Worm (Caenorhabditis elegans) whole organism, early embryonic: Measurements from ENCODE around the gene K08D8.2.

Source experiments
- B0310.2 ChIP-seq: sonication (generic microtip); optimal IDR thresholded peaks from 2 replicates; lab custom pipeline; 2016; ENCODE audit warnings: mild to moderate bottlenecking, missing genetic modification characterization, missing compliant biosample characterization
- F13C5.2 ChIP-seq: sonication (generic microtip); optimal IDR thresholded peaks from 2 replicates; lab custom pipeline; 2017; ENCODE audit warnings: mild to moderate bottlenecking, missing genetic modification characterization, inconsistent platforms, missing compliant biosample characterization
- aly-1 ChIP-seq: sonication (generic microtip); optimal IDR thresholded peaks from 2 replicates; lab custom pipeline; 2016; ENCODE audit warnings: missing genetic modification characterization, missing compliant biosample characterization
- ama-1 ChIP-seq: fragments of 150-350 bp; optimal IDR thresholded peaks from 2 replicates; lab custom pipeline; 2014
- ceh-13 ChIP-seq: fragments of 200-800 bp; sonication (Bioruptor generic); optimal IDR thresholded peaks from 2 replicates; lab custom pipeline; 2018; ENCODE audit warnings: mild to moderate bottlenecking, missing genetic modification characterization, missing compliant biosample characterization
- ceh-36 ChIP-seq: sonication (generic microtip); optimal IDR thresholded peaks from 2 replicates; lab custom pipeline; 2016; ENCODE audit warnings: missing genetic modification characterization, inconsistent platforms, missing compliant biosample characterization
- ets-7 ChIP-seq: sonication (generic microtip); optimal IDR thresholded peaks from 2 replicates; lab custom pipeline; 2016; ENCODE audit warnings: missing genotype, missing genetic modification characterization, missing compliant biosample characterization
- flt-1 ChIP-seq: fragments of 200-800 bp; sonication (Bioruptor generic); IDR thresholded peaks from 2 replicates; pipeline ENCODE4 v1.3.6; 2022; ENCODE audit warnings: missing genetic modification characterization, missing compliant biosample characterization
- hmbx-1 ChIP-seq: sonication (generic microtip); optimal IDR thresholded peaks from 2 replicates; lab custom pipeline; 2016; ENCODE audit warnings: mild to moderate bottlenecking, missing genetic modification characterization, missing compliant biosample characterization
- hmg-4 ChIP-seq: fragments of 200-800 bp; sonication (Bioruptor generic); optimal IDR thresholded peaks from 2 replicates; lab custom pipeline; 2018; ENCODE audit warnings: mild to moderate bottlenecking, missing genetic modification characterization, missing compliant biosample characterization
- hnd-1 ChIP-seq: sonication (generic microtip); optimal IDR thresholded peaks from 2 replicates; lab custom pipeline; 2016; ENCODE audit warnings: missing genetic modification characterization, missing compliant biosample characterization
- pes-1 ChIP-seq: fragments of 200-800 bp; sonication (Bioruptor generic); IDR thresholded peaks from 2 replicates; pipeline ENCODE4 v1.3.6; 2022; ENCODE audit warnings: missing genetic modification reagents, missing genetic modification characterization, missing compliant biosample characterization
- scrt-1 ChIP-seq: fragments of 200-800 bp; sonication (Bioruptor generic); IDR thresholded peaks from 2 replicates; pipeline ENCODE4 v1.3.6; 2022; ENCODE audit warnings: missing genetic modification characterization, missing compliant biosample characterization
- sea-1 ChIP-seq: fragments of 200-800 bp; sonication (Bioruptor generic); conservative IDR thresholded peaks from 2 replicates; pipeline ENCODE4 v1.3.6; 2022; ENCODE audit warnings: missing genetic modification characterization, missing compliant biosample characterization
- tbx-11 ChIP-seq: fragments of 200-800 bp; sonication (Bioruptor generic); IDR thresholded peaks from 2 replicates; pipeline ENCODE4 v1.3.6; 2022; ENCODE audit warnings: missing genetic modification characterization, missing compliant biosample characterization
- tbx-37 ChIP-seq: fragments of 200-800 bp; sonication (Bioruptor generic); conservative IDR thresholded peaks from 2 replicates; pipeline ENCODE4 v1.3.6; 2022; ENCODE audit warnings: missing genetic modification reagents, missing genetic modification characterization, missing compliant biosample characterization
- tra-4 ChIP-seq: sonication (generic microtip); optimal IDR thresholded peaks from 2 replicates; lab custom pipeline; 2017; ENCODE audit warnings: missing genetic modification characterization, missing compliant biosample characterization

Gene K08D8.2

ce11 chrIV:12899392-12899791 is 3.5 kb upstream of the K08D8.2 start, which contains the start of gene K08D8.9:
TSS of gene K08D8.9 (plus strand) at chrIV:12899692.
- no peak for TF ChIP-seq aly-1 (tag; lab: Kevin White, UChicago)
- TF ChIP-seq sea-1 = no peak
- no peak for TF ChIP-seq scrt-1 (GFP tag; lab: Robert Waterston, UW)
- TF ChIP-seq tra-4 (tag; lab: Kevin White, UChicago) = no peak
- no peak for TF ChIP-seq hnd-1 (tag; lab: Kevin White, UChicago)
- no peak for TF ChIP-seq ama-1
- no peak for TF ChIP-seq ceh-36 (tag; lab: Kevin White, UChicago)
- no peak for TF ChIP-seq hmg-4 (GFP tag; lab: Kevin White, UChicago)
- no peak for TF ChIP-seq tbx-37 (GFP tag; lab: Robert Waterston, UW)
- no peak for TF ChIP-seq ceh-13 (GFP tag; lab: Kevin White, UChicago)
- no peak for TF ChIP-seq ets-7 (tag; lab: Kevin White, UChicago)
- TF ChIP-seq tbx-11 (GFP tag; lab: Robert Waterston, UW) = no peak
- TF ChIP-seq hmbx-1 (tag; lab: Kevin White, UChicago) = no peak
- TF ChIP-seq F13C5.2 = no peak
- TF ChIP-seq flt-1 (GFP tag; lab: Robert Waterston, UW) = no peak
- TF ChIP-seq pes-1 = no peak
- no peak for TF ChIP-seq B0310.2

- TF ChIP-seq B0310.2 (no peak), ets-7 (tag; lab: Kevin White, UChicago) (no peak), hmbx-1 (tag; lab: Kevin White, UChicago) (no peak), F13C5.2 (no peak), tra-4 (tag; lab: Kevin White, UChicago) (no peak), pes-1 (no peak), aly-1 (tag; lab: Kevin White, UChicago) (no peak), hnd-1 (tag; lab: Kevin White, UChicago) (no peak), tbx-11 (GFP tag; lab: Robert Waterston, UW) (no peak), tbx-37 (GFP tag; lab: Robert Waterston, UW) (no peak), sea-1 (no peak), hmg-4 (GFP tag; lab: Kevin White, UChicago) (no peak), ceh-36 (tag; lab: Kevin White, UChicago) (no peak), flt-1 (GFP tag; lab: Robert Waterston, UW) (no peak)
Measured at ce11 chrIV:12900267-12900666, 2.6 kb upstream of the K08D8.2 start, which contains the start of gene K08D8.10. TSS of gene K08D8.10 (plus strand) at chrIV:12900567.

- TF ChIP-seq B0310.2 (no peak), ceh-13 (GFP tag; lab: Kevin White, UChicago) (no peak), ceh-36 (tag; lab: Kevin White, UChicago) (no peak), hnd-1 (tag; lab: Kevin White, UChicago) (no peak), pes-1 (no peak), hmg-4 (GFP tag; lab: Kevin White, UChicago) (no peak)
Measured at ce11 chrIV:12901602-12902001, 1.3 kb upstream of the K08D8.2 start.

ce11 chrIV:12903687-12904086 is 827 bp downstream of the K08D8.2 start:
- TF ChIP-seq ceh-13 (GFP tag; lab: Kevin White, UChicago) (no peak), scrt-1 (GFP tag; lab: Robert Waterston, UW) (no peak), hmg-4 (GFP tag; lab: Kevin White, UChicago) (no peak), ets-7 (tag; lab: Kevin White, UChicago) (no peak), flt-1 (GFP tag; lab: Robert Waterston, UW) (no peak), tra-4 (tag; lab: Kevin White, UChicago) (no peak), sea-1 (no peak), ama-1 (no peak)

ce11 chrIV:12906529-12906928 is 3.7 kb downstream of the K08D8.2 start, which contains the start of gene K08D8.3:
TSS of gene K08D8.3 (minus strand) at chrIV:12906659.
- TF ChIP-seq F13C5.2 (no peak), flt-1 (GFP tag; lab: Robert Waterston, UW) (no peak), tra-4 (tag; lab: Kevin White, UChicago) (no peak), tbx-11 (GFP tag; lab: Robert Waterston, UW) (no peak), ceh-13 (GFP tag; lab: Kevin White, UChicago) (no peak), hmg-4 (GFP tag; lab: Kevin White, UChicago) (no peak), tbx-37 (GFP tag; lab: Robert Waterston, UW) (no peak), ceh-36 (tag; lab: Kevin White, UChicago) (no peak), ama-1 (no peak), aly-1 (tag; lab: Kevin White, UChicago) (no peak), B0310.2 (no peak)

ce11 chrIV:12909871-12910270 is 7.0 kb downstream of the K08D8.2 start, which contains the start of gene K08D8.4:
TSS of gene K08D8.4 (minus strand) at chrIV:12909998.
- TF ChIP-seq ama-1 (no peak), tbx-11 (GFP tag; lab: Robert Waterston, UW) (no peak), ceh-13 (GFP tag; lab: Kevin White, UChicago) (no peak), tra-4 (tag; lab: Kevin White, UChicago) (no peak), scrt-1 (GFP tag; lab: Robert Waterston, UW) (no peak), hnd-1 (tag; lab: Kevin White, UChicago) (no peak), F13C5.2 (no peak), aly-1 (tag; lab: Kevin White, UChicago) (no peak), hmbx-1 (tag; lab: Kevin White, UChicago) (no peak), ets-7 (tag; lab: Kevin White, UChicago) (no peak), hmg-4 (GFP tag; lab: Kevin White, UChicago) (no peak), flt-1 (GFP tag; lab: Robert Waterston, UW) (no peak)

- no peak for TF ChIP-seq aly-1 (tag; lab: Kevin White, UChicago)
- TF ChIP-seq ama-1 = no peak
- no peak for TF ChIP-seq hmg-4 (GFP tag; lab: Kevin White, UChicago)
- TF ChIP-seq hnd-1 (tag; lab: Kevin White, UChicago) = no peak
- TF ChIP-seq F13C5.2 = no peak
- no peak for TF ChIP-seq tbx-37 (GFP tag; lab: Robert Waterston, UW)
- no peak for TF ChIP-seq B0310.2
- TF ChIP-seq flt-1 (GFP tag; lab: Robert Waterston, UW) = no peak
Measured at ce11 chrIV:12911990-12912389, 9.1 kb downstream of the K08D8.2 start, which contains the start of gene K08D8.5. TSS of gene K08D8.5 (minus strand) at chrIV:12912129.
